Worm (Caenorhabditis elegans): ENCODE measurements around the gene F13C5.5.

The F13C5.5 gene

DNA sequence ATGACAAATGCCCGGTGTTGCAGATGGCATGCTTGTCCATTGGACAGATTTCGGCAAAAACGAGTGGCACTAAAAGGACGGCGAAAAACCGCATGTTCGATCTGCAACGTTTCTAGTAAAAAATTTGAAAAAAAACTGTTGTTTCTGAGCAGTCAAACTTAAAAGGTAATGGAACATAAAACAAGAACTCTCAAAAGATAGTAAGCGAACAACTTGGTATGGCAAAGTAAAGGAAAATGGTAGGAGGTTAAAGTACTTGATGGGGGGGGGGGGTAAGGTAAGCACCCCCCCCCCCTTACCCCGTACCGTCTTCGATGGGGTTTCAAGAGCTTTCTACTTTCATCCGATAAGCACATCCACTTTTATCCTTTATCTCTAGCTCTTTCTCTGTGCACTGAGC is at the start of gene F13C5.5:
F13C5.5 (minus strand) TSS at position 101 of the 400 bp plus-strand sequence.
- TF ChIP-seq him-1 (tag; optimal IDR thresholded peaks at IDR 0.05) (no peak), dao-5 (tag; optimal IDR thresholded peaks at IDR 0.05) (no peak)

DNA sequence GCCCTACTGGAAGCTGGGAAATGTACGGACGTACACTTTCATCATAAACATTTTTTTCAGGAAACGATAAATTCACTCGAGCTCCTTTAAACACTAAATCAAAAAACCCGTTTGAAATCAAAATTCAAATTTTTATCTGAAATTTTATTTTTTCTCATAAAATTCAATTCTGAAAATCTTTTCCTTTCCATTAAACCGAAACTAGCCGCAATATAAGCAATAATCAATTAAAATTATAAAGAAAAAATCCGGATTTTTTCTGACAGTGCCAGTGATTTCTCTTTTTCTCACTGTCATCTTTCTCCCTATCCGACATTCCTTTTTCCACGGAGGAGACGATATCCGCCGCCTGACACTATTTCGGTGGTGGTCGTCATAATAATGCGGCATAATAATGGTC is 47.6 kb upstream of the F13C5.5 start, which contains the start of gene lpr-7:
lpr-7 (plus strand) TSS at position 301 of the 400 bp plus-strand sequence.
- no peak for TF ChIP-seq him-1 (tag; optimal IDR thresholded peaks at IDR 0.05)
- no peak for TF ChIP-seq W03F9.2 (tag; optimal IDR thresholded peaks at IDR 0.05)
- TF ChIP-seq dao-5 (tag; optimal IDR thresholded peaks at IDR 0.05) = no peak

DNA sequence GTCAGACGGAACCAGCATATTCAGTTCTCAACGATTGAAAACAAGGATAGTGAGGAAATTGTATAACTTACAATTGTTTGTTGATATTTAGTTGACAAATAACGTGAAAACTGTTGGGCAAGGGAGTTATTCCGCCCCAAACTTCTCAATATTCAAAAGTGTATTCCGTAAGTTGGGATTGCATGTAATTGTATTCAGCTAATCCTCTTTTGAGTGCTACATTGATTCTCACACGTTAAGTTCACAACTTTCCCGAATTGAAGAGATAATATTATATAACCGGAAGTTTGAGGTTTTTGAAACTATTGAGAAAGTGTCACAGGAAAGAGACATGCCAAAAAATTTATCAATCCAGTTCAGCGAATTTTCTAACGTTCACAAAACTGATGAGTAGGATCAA is 46.5 kb upstream of the F13C5.5 start, which contains the start of gene ifc-2:
ifc-2 (minus strand) TSS at position 101 of the 400 bp plus-strand sequence.
- TF ChIP-seq him-1 (tag; optimal IDR thresholded peaks at IDR 0.05) = no peak
- TF ChIP-seq W03F9.2 (tag; optimal IDR thresholded peaks at IDR 0.05) = no peak
- TF ChIP-seq dao-5 (tag; optimal IDR thresholded peaks at IDR 0.05) = no peak

DNA sequence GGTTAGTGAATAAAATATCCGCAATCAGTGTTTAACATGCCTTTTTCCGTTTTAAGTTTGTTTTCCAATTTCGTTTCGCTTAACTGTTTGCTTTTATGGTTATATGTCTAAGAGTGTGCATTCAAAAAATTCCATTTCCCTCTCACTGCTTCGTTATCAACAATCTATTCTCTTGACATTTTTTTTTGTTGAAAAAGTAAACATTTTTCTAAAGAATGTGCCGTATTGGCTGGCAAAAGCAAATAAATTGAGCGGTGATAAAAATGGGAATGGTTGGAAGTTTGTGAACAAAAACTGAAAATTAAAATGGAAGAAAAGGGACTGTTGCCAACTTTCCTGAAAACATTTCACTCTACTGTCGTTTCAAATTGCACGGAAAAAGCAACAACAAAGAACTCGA is 43.3 kb upstream of the F13C5.5 start:
- no peak for TF ChIP-seq W03F9.2 (tag; optimal IDR thresholded peaks at IDR 0.05)
- TF ChIP-seq dao-5 (tag; optimal IDR thresholded peaks at IDR 0.05) = no peak
- TF ChIP-seq him-1 (tag; optimal IDR thresholded peaks at IDR 0.05) = no peak

DNA sequence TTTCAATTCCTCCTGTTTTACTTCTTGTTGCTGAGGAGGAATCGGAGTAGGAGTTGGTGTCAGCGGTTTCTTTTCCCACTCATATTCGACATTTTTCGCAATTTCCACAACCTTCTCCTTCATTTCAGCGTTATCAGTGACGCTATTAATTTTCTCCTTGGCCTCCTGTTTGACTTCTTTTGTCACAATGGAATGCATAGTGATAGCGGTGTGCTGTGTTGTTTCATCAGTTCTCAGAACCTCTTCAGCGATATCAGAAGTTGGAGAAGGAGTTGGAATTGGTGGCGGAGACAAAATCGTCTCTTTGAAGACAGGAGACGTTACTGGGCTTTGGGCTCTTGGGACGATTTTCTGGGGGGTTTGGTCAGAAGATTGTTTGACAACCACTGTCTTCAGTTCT is 38.2 kb upstream of the F13C5.5 start:
- TF ChIP-seq W03F9.2 (tag; optimal IDR thresholded peaks at IDR 0.05) (no peak), dao-5 (tag; optimal IDR thresholded peaks at IDR 0.05) (no peak), him-1 (tag; optimal IDR thresholded peaks at IDR 0.05) (no peak)

DNA sequence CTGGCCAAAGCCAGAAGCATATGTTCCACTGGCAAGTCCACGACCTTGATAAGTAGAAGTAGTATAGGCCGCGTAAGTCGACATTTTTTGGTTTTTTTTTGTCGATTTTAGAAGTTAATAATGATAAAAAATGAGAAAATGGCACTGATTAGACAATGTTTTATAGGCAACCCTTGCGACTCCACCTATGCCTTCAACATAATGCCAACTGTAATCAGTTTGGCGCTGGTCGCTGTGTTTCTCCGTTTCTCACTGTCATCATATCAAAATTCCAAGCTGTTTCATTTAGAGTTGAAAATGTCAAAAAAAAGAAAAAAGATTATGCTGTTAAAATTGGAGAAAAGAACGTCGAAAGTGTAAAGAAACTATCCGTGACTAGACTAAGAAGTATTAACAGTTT is 37.3 kb upstream of the F13C5.5 start:
- TF ChIP-seq dao-5 (tag; optimal IDR thresholded peaks at IDR 0.05) (no peak), him-1 (tag; optimal IDR thresholded peaks at IDR 0.05) (no peak), W03F9.2 (tag; optimal IDR thresholded peaks at IDR 0.05) (no peak)

DNA sequence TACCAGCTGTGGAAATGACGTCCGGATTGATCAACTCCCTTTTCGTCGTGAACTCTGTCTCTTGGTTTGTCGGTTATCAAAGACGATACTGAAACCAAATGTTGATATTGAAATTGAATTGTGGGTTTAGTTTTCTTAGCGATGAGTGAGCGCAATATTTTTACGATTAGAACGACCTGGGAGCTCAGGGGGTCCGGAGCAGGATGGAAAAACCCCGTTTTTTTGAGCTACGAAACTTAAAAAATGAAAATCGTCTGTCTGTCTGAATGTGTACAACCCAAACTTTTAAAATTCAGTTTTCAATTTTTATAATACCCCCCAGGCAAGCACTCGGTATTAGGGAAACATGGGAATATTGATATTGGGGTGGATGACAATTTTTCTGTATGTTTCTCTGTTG is 34.5 kb upstream of the F13C5.5 start:
- no peak for TF ChIP-seq dao-5 (tag; optimal IDR thresholded peaks at IDR 0.05)
- TF ChIP-seq W03F9.2 (tag; optimal IDR thresholded peaks at IDR 0.05) = no peak
- TF ChIP-seq him-1 (tag; optimal IDR thresholded peaks at IDR 0.05) = no peak

DNA sequence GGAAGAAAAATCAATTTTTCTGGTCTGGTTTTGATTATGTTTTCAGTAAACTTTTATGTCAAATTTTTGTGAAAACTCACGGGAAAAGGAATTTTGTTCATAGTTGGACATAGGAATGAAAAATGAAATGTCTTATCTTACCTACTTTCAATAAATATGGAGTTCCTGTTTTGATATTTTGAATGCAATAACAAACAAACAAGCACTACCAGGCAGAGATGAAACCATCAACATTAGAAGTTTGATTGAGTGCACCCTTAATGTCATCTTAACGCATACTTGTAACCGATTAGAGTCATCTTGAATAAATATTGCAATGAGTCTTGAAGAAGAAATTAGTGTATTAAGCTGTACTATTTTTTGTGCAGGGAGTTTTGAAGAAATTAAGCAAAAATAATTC is 33.1 kb upstream of the F13C5.5 start, which contains the start of gene M6.11:
M6.11 (minus strand) TSS at position 101 of the 400 bp plus-strand sequence.
- TF ChIP-seq dao-5 (tag; optimal IDR thresholded peaks at IDR 0.05) (no peak), him-1 (tag; optimal IDR thresholded peaks at IDR 0.05) (no peak), W03F9.2 (tag; optimal IDR thresholded peaks at IDR 0.05) (no peak)

DNA sequence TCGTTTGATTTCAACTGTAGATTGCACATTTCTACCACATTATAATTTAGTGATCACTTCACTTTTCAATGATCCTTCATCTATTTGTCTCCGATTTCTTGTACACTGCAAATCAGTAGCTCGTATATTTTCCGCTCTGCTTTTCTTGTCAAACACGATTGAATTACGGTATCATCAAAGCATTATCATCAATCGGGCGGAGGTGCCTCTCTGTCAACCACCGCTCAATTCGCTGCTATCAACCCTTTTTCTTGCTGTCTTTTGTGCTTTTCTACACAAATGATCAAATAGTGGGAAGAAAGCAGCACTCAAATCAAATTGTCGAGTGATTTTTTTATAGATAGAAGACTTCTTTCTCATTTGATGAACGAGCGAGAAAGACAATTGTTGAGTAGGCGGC is 29.3 kb upstream of the F13C5.5 start:
- no peak for TF ChIP-seq W03F9.2 (tag; optimal IDR thresholded peaks at IDR 0.05)
- no peak for TF ChIP-seq him-1 (tag; optimal IDR thresholded peaks at IDR 0.05)
- TF ChIP-seq dao-5 (tag; optimal IDR thresholded peaks at IDR 0.05) = no peak

DNA sequence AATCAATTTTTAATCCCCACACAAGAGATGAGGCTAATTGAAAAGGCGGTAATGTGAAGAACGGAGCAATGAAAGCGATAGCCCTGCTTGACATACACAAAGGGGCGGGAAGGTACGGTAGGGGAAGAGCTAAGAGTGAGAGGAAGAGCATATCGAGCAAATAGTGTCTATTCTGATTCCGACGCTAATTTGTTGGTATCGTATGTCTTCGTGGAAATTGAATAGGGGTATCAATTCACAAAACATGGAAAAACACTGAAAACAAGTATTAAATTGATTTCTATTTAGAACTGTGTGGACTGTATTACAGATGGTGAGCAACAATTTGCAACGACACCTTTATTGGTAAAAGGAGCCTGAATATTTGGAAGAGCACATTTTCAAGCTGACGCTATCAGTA is 28.6 kb upstream of the F13C5.5 start, which contains the start of gene pha-2:
pha-2 (minus strand) TSS at position 101 of the 400 bp plus-strand sequence.
- no peak for TF ChIP-seq him-1 (tag; optimal IDR thresholded peaks at IDR 0.05)
- no peak for TF ChIP-seq dao-5 (tag; optimal IDR thresholded peaks at IDR 0.05)
- TF ChIP-seq W03F9.2 (tag; optimal IDR thresholded peaks at IDR 0.05) = no peak

DNA sequence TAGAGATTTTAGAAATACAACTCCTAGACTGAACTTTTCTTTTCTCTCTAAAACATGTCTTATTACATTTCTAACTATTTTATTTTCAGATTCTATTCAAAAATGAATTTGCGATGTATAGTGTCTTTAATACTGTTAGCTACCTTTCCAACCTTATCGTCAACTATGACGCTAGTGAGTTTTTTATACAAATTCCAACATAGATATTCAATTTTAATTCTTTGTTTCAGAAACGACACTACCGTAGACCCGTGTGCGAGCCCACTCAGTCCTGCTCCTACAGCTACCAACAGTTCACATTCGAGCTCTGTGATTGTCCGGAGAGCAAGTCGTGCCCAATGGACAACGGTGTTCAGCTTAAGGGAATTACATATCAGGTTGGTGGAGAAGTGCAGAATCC is 20.8 kb upstream of the F13C5.5 start, which contains the start of gene M6.4:
M6.4 (plus strand) TSS at position 55 of the 400 bp plus-strand sequence.
- no peak for TF ChIP-seq W03F9.2 (tag; optimal IDR thresholded peaks at IDR 0.05)
- TF ChIP-seq dao-5 (tag; optimal IDR thresholded peaks at IDR 0.05) = no peak
- TF ChIP-seq him-1 (tag; optimal IDR thresholded peaks at IDR 0.05) = no peak

DNA sequence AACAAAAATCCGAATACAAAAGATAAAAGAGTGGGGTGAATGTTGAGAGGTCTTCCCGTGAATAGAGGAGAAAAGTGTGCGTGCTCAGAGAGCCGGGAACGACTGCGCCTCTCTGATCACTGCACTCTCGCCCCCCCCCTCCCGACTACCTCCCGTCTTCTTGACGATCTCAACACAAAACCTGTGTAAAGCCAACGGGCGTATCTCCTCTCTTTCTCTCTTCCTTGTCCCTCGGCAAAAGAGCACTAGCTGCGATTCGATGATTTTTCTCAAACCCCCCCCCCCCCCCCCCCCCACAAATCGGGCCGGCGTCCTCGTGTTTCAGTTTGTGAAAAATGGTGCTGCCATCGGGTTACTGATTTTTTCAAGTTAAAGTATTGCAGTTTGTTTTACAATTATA is 13.4 kb upstream of the F13C5.5 start:
- TF ChIP-seq dao-5 (tag; optimal IDR thresholded peaks at IDR 0.05) = no peak
- no peak for TF ChIP-seq W03F9.2 (tag; optimal IDR thresholded peaks at IDR 0.05)
- no peak for TF ChIP-seq him-1 (tag; optimal IDR thresholded peaks at IDR 0.05)

DNA sequence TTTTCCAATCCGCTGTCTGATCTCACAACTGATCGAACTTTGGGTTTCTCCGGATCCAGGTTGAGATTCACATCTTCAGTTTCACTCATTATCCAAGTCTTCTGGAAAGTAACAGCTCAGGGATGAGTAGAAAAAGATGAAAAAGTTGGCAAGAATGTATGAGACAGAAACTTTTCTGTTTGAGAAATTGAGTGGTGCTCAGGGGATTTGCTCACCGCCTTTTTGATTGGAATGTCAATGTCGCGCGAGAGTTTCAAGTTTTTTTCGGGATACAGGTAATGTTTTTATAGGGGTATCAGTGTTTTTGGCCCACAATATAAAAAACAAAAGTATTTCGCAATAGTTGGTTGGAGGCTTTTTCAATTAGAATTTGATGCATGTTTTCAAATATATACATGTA is 12.9 kb upstream of the F13C5.5 start, which contains the start of gene unc-96:
unc-96 (minus strand) TSS at position 101 of the 400 bp plus-strand sequence.
- no peak for TF ChIP-seq dao-5 (tag; optimal IDR thresholded peaks at IDR 0.05)
- no peak for TF ChIP-seq him-1 (tag; optimal IDR thresholded peaks at IDR 0.05)

DNA sequence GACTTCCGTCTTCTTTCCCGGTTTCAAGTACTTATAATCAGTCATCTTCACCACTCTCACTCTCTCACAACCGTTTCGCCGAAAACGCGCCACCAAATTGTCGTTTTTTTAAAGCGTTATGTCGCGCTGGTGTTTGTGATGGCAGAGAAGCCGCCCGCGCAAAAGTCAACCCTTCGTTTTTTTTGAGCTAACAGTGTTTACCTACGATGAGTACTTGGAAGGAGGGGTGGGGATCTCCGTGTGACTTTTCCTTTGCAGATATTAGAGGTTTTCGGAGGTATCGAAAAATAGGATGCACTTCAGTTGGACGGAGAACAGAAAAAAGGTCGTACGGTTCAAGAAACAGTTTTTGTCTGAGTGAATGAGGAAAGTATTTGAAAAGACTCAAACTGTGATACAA is 9.4 kb upstream of the F13C5.5 start:
- TF ChIP-seq dao-5 (tag; optimal IDR thresholded peaks at IDR 0.05) = no peak
- no peak for TF ChIP-seq W03F9.2 (tag; optimal IDR thresholded peaks at IDR 0.05)
- TF ChIP-seq him-1 (tag; optimal IDR thresholded peaks at IDR 0.05) = no peak

DNA sequence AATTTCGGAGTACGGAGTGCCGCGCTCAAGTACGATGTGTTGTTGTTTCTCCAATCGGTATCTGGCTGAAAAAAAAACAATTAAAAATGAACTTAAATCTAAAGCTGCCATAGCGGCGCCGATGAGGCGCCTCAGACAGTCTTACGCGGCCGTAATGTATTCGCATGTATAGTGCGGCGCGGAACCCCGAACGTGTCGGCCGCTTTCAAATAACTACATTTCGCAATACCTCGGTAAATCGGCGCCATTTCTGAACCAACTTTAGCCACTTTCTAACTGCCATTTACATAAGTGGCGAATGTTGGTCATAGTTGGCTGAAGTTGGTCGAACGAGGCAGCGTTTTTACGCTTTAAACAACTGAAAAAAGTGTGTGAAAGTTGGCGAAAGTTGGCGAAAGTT is 4.5 kb upstream of the F13C5.5 start:
- no peak for TF ChIP-seq dao-5 (tag; optimal IDR thresholded peaks at IDR 0.05)
- TF ChIP-seq W03F9.2 (tag; optimal IDR thresholded peaks at IDR 0.05) = no peak
- no peak for TF ChIP-seq him-1 (tag; optimal IDR thresholded peaks at IDR 0.05)

All from whole organism, L4/young adult.